Worm (Caenorhabditis elegans) whole organism, L2 larva: ENCODE measurements around the gene zmp-2.

Experiments
- C34F6.9 ChIP-seq: fragments of 150-350 bp; optimal IDR thresholded peaks from 2 replicates; lab custom pipeline; 2014; ENCODE audit warnings: missing biosample characterization, missing genetic modification characterization
- F13H6.1 ChIP-seq: sonication (generic microtip); optimal IDR thresholded peaks from 2 replicates; lab custom pipeline; 2016; ENCODE audit warnings: missing genetic modification characterization, missing compliant biosample characterization
- R02D3.7 ChIP-seq: fragments of 150-350 bp; optimal IDR thresholded peaks from 2 replicates; lab custom pipeline; 2014; ENCODE audit warnings: missing biosample characterization, missing genetic modification characterization
- Y55F3AM.14 ChIP-seq: fragments of 200-800 bp; sonication (Bioruptor generic); optimal IDR thresholded peaks from 2 replicates; lab custom pipeline; 2018; ENCODE audit warnings: mild to moderate bottlenecking, missing genetic modification characterization, missing compliant biosample characterization
- ZK546.5 ChIP-seq: sonication (generic microtip); optimal IDR thresholded peaks from 2 replicates; lab custom pipeline; 2017; ENCODE audit warnings: missing biosample characterization, missing genetic modification characterization
- alr-1 ChIP-seq: fragments of 150-350 bp; optimal IDR thresholded peaks from 2 replicates; lab custom pipeline; 2014; ENCODE audit warnings: missing biosample characterization, missing genetic modification characterization
- aly-2 ChIP-seq: fragments of 150-350 bp; optimal IDR thresholded peaks from 2 replicates; lab custom pipeline; 2014; ENCODE audit warnings: missing biosample characterization, missing genetic modification characterization
- ama-1 ChIP-seq: fragments of 150-350 bp; optimal IDR thresholded peaks from 2 replicates; lab custom pipeline; 2018; ENCODE audit warnings: inconsistent platforms
- blmp-1 ChIP-seq: sonication (generic microtip); optimal IDR thresholded peaks from 2 replicates; lab custom pipeline; 2017; ENCODE audit warnings: missing genetic modification characterization, mild to moderate bottlenecking, missing compliant biosample characterization, antibody characterized with exemption, moderate library complexity; ENCODE audit not compliant: insufficient read depth
- ceh-82 ChIP-seq: fragments of 150-350 bp; optimal IDR thresholded peaks from 2 replicates; lab custom pipeline; 2014; ENCODE audit warnings: missing biosample characterization, missing genetic modification characterization
- crh-2 ChIP-seq: sonication (generic microtip); optimal IDR thresholded peaks from 2 replicates; lab custom pipeline; 2017; ENCODE audit warnings: missing biosample characterization, missing genetic modification characterization
- dmd-4 ChIP-seq: sonication (generic microtip); optimal IDR thresholded peaks from 2 replicates; lab custom pipeline; 2017; ENCODE audit warnings: missing biosample characterization, missing genetic modification characterization
- egl-27 ChIP-seq: sonication (generic microtip); optimal IDR thresholded peaks from 3 replicates; lab custom pipeline; 2017; ENCODE audit warnings: missing biosample characterization, missing genetic modification reagents, missing genetic modification characterization
- elt-1 ChIP-seq: fragments of 150-350 bp; optimal IDR thresholded peaks from 2 replicates; lab custom pipeline; 2014; ENCODE audit warnings: missing biosample characterization, missing genetic modification characterization
- elt-3 ChIP-seq: sonication (generic microtip); optimal IDR thresholded peaks from 2 replicates; lab custom pipeline; 2017; ENCODE audit warnings: missing biosample characterization, missing genetic modification characterization
- fos-1 ChIP-seq: fragments of 150-350 bp; optimal IDR thresholded peaks from 2 replicates; lab custom pipeline; 2014; ENCODE audit warnings: missing biosample characterization, missing genetic modification characterization
- gmeb-1 ChIP-seq: fragments of 150-350 bp; optimal IDR thresholded peaks from 2 replicates; lab custom pipeline; 2014; ENCODE audit warnings: missing biosample characterization, missing genetic modification characterization
- lin-39 ChIP-seq: fragments of 150-350 bp; optimal IDR thresholded peaks from 2 replicates; lab custom pipeline; 2014; ENCODE audit warnings: missing biosample characterization, missing genetic modification reagents, missing genetic modification characterization
- lsy-2 ChIP-seq, 2 experiments: fragments of 150-350 bp in 1 of 2; sonication (generic microtip) in 1 of 2; optimal IDR thresholded peaks; 2 replicates each; lab custom pipeline; 2014 to 2017; ENCODE audit warnings: missing biosample characterization in 2 of 2, missing genetic modification characterization in 2 of 2
- mab-5 ChIP-seq: fragments of 150-350 bp; optimal IDR thresholded peaks from 2 replicates; lab custom pipeline; 2014; ENCODE audit warnings: missing biosample characterization, missing genetic modification characterization
- mbf-1 ChIP-seq: sonication (generic microtip); optimal IDR thresholded peaks from 2 replicates; lab custom pipeline; 2017; ENCODE audit warnings: missing biosample characterization, missing genetic modification characterization
- mdl-1 ChIP-seq, 2 experiments: fragments of 150-350 bp in 1 of 2; sonication (generic microtip) in 1 of 2; optimal IDR thresholded peaks; 2 replicates each; lab custom pipeline; 2017; ENCODE audit warnings: missing biosample characterization in 2 of 2, missing genetic modification characterization in 2 of 2
- nhr-10 ChIP-seq: sonication (generic microtip); optimal IDR thresholded peaks from 2 replicates; lab custom pipeline; 2017; ENCODE audit warnings: missing biosample characterization, missing genetic modification characterization
- nhr-129 ChIP-seq: fragments of 150-350 bp; optimal IDR thresholded peaks from 2 replicates; lab custom pipeline; 2014; ENCODE audit warnings: missing biosample characterization, missing genetic modification characterization
- nhr-21 ChIP-seq: fragments of 150-350 bp; optimal IDR thresholded peaks from 2 replicates; lab custom pipeline; 2014; ENCODE audit warnings: missing biosample characterization, missing genetic modification characterization
- nhr-23 ChIP-seq: fragments of 150-350 bp; optimal IDR thresholded peaks from 2 replicates; lab custom pipeline; 2014; ENCODE audit warnings: missing biosample characterization, missing genetic modification reagents, missing genetic modification characterization
- nhr-237 ChIP-seq: fragments of 150-350 bp; optimal IDR thresholded peaks from 2 replicates; lab custom pipeline; 2014; ENCODE audit warnings: missing biosample characterization, missing genetic modification characterization
- nhr-25 ChIP-seq: fragments of 150-350 bp; sonication (generic microtip); optimal IDR thresholded peaks from 3 replicates; lab custom pipeline; 2014; ENCODE audit warnings: missing biosample characterization, missing genetic modification characterization
- nhr-6 ChIP-seq: fragments of 150-350 bp; optimal IDR thresholded peaks from 2 replicates; lab custom pipeline; 2014; ENCODE audit warnings: missing biosample characterization, missing genetic modification characterization
- nhr-77 ChIP-seq: fragments of 150-350 bp; optimal IDR thresholded peaks from 2 replicates; lab custom pipeline; 2014; ENCODE audit warnings: missing biosample characterization, missing genetic modification characterization
- peb-1 ChIP-seq: fragments of 150-350 bp; optimal IDR thresholded peaks from 2 replicates; lab custom pipeline; 2014; ENCODE audit warnings: missing biosample characterization, missing genetic modification characterization
- skn-1 ChIP-seq: sonication (generic microtip); optimal IDR thresholded peaks from 2 replicates; lab custom pipeline; 2017; ENCODE audit warnings: missing biosample characterization, missing genetic modification characterization
- sma-3 ChIP-seq: sonication (generic microtip); optimal IDR thresholded peaks from 2 replicates; lab custom pipeline; 2016; ENCODE audit warnings: missing genetic modification reagents, missing genetic modification characterization, missing compliant biosample characterization
- sma-9 ChIP-seq, 2 experiments: fragments of 150-350 bp in 1 of 2; sonication (generic microtip) in 1 of 2; optimal IDR thresholded peaks; 2 replicates each; lab custom pipeline; 2014 to 2016; ENCODE audit warnings: missing genetic modification characterization in 2 of 2, mild to moderate bottlenecking in 1 of 2, missing biosample characterization in 1 of 2, missing compliant biosample characterization in 1 of 2, missing genetic modification reagents in 1 of 2, moderate library complexity in 1 of 2
- unc-39 ChIP-seq: fragments of 150-350 bp; optimal IDR thresholded peaks from 2 replicates; lab custom pipeline; 2014; ENCODE audit warnings: missing biosample characterization, missing genetic modification characterization
- unc-55 ChIP-seq: fragments of 150-350 bp; sonication (generic microtip); optimal IDR thresholded peaks from 3 replicates; lab custom pipeline; 2014; ENCODE audit warnings: missing biosample characterization, missing genetic modification reagents, missing genetic modification characterization
- unc-62 ChIP-seq: fragments of 150-350 bp; optimal IDR thresholded peaks from 2 replicates; lab custom pipeline; 2014; ENCODE audit warnings: missing biosample characterization, missing genetic modification reagents, missing genetic modification characterization
- ztf-1 ChIP-seq: fragments of 200-800 bp; sonication (Bioruptor generic); conservative IDR thresholded peaks from 2 replicates; pipeline ENCODE4 v1.3.6; 2022; ENCODE audit warnings: missing genetic modification characterization, missing compliant biosample characterization
- ztf-11 ChIP-seq: sonication (generic microtip); optimal IDR thresholded peaks from 2 replicates; lab custom pipeline; 2017; ENCODE audit warnings: missing biosample characterization, missing genetic modification characterization
- ztf-4 ChIP-seq: fragments of 150-350 bp; optimal IDR thresholded peaks from 2 replicates; lab custom pipeline; 2014; ENCODE audit warnings: missing biosample characterization, missing genetic modification characterization

zmp-2 gene

ce11 chrIII:2679362-2679761 lies 43.2 kb downstream of the zmp-2 start:
- TF ChIP-seq ceh-82 (tag; lab: Kevin White, UChicago) (no peak), unc-39 (tag; lab: Kevin White, UChicago) (no peak), egl-27 (no peak), blmp-1 (tag; lab: Kevin White, UChicago) (no peak), mab-5 (no peak), skn-1 (no peak), dmd-4 (tag; lab: Kevin White, UChicago) (no peak), nhr-129 (tag; lab: Kevin White, UChicago) (no peak), C34F6.9 (no peak), Y55F3AM.14 (GFP tag; lab: Kevin White, UChicago) (no peak), F13H6.1 (tag; lab: Kevin White, UChicago) (no peak), nhr-25 (no peak), elt-1 (tag; lab: Kevin White, UChicago) (no peak), elt-3 (tag; lab: Kevin White, UChicago) (no peak), ztf-1 (no peak), mbf-1 (tag; lab: Kevin White, UChicago) (no peak), aly-2 (tag; lab: Kevin White, UChicago) (no peak), alr-1 (no peak)

ce11 chrIII:2681559-2681958 lies 45.4 kb downstream of the zmp-2 start:
- TF ChIP-seq fos-1 (tag; lab: Kevin White, UChicago) = no peak
- no peak for TF ChIP-seq crh-2 (tag; lab: Kevin White, UChicago)
- TF ChIP-seq lsy-2 (tag; optimal IDR thresholded peaks at IDR 0.05; lab: Kevin White, UChicago) = no peak
- TF ChIP-seq ztf-1 = no peak
- TF ChIP-seq nhr-6 (tag; lab: Kevin White, UChicago) = no peak
- TF ChIP-seq ZK546.5 (tag; lab: Kevin White, UChicago) = no peak
- no peak for TF ChIP-seq unc-55 (GFP tag; lab: Kevin White, UChicago)
- TF ChIP-seq ztf-11 = no peak
- TF ChIP-seq sma-3 (GFP tag; lab: Kevin White, UChicago) = no peak
- TF ChIP-seq nhr-25 = no peak
- TF ChIP-seq gmeb-1 (tag; lab: Kevin White, UChicago) = no peak
- TF ChIP-seq skn-1 = no peak
- no peak for TF ChIP-seq mab-5
- no peak for TF ChIP-seq ztf-4 (tag; lab: Kevin White, UChicago)
- no peak for TF ChIP-seq blmp-1 (tag; lab: Kevin White, UChicago)
- TF ChIP-seq elt-3 (tag; lab: Kevin White, UChicago) = no peak
- no peak for TF ChIP-seq alr-1

ce11 chrIII:2683403-2683802 lies 47.2 kb downstream of the zmp-2 start:
- TF ChIP-seq dmd-4 (tag; lab: Kevin White, UChicago) = no peak
- TF ChIP-seq F13H6.1 (tag; lab: Kevin White, UChicago) = no peak
- no peak for TF ChIP-seq R02D3.7 (tag; lab: Kevin White, UChicago)
- TF ChIP-seq ama-1 = no peak
- no peak for TF ChIP-seq unc-39 (tag; lab: Kevin White, UChicago)
- TF ChIP-seq lin-39 (tag; lab: Kevin White, UChicago) = no peak
- TF ChIP-seq unc-62 (GFP tag; lab: Kevin White, UChicago) = no peak
- TF ChIP-seq elt-1 (tag; lab: Kevin White, UChicago) = no peak
- no peak for TF ChIP-seq mab-5
- TF ChIP-seq lsy-2 (tag; optimal IDR thresholded peaks at IDR 0.05; lab: Kevin White, UChicago) = no peak

ce11 chrIII:2686064-2686463 lies 49.9 kb downstream of the zmp-2 start, which contains the start of the genes Y71H2AL.2, Y71H2AL.4 and pbo-1:
Gene Y71H2AL.2, plus strand, starts transcription at chrIII:2686364.
Gene Y71H2AL.4, plus strand, starts transcription at chrIII:2686408.
Gene pbo-1, minus strand, starts transcription at chrIII:2686463.
- no peak for TF ChIP-seq sma-9 (GFP tag; optimal IDR thresholded peaks at IDR 0.05; lab: Kevin White, UChicago)
- no peak for TF ChIP-seq sma-9 (tag; optimal IDR thresholded peaks at IDR 0.05; lab: Kevin White, UChicago)
- TF ChIP-seq Y55F3AM.14 (GFP tag; lab: Kevin White, UChicago) = no peak
- no peak for TF ChIP-seq lsy-2 (tag; optimal IDR thresholded peaks at IDR 0.05; lab: Kevin White, UChicago)
- TF ChIP-seq mdl-1 (tag; optimal IDR thresholded peaks at IDR 0.05; lab: Kevin White, UChicago) = no peak
- no peak for TF ChIP-seq nhr-21 (tag; lab: Kevin White, UChicago)
- TF ChIP-seq crh-2 (tag; lab: Kevin White, UChicago) = no peak
- no peak for TF ChIP-seq nhr-77
- TF ChIP-seq nhr-23 (tag; lab: Kevin White, UChicago) = no peak
- TF ChIP-seq alr-1 = no peak
- no peak for TF ChIP-seq peb-1
- TF ChIP-seq nhr-10 = no peak
- no peak for TF ChIP-seq unc-55 (GFP tag; lab: Kevin White, UChicago)
- no peak for TF ChIP-seq nhr-237
- TF ChIP-seq F13H6.1 (tag; lab: Kevin White, UChicago) = no peak
- TF ChIP-seq lin-39 (tag; lab: Kevin White, UChicago) = no peak
